Worm (Caenorhabditis elegans): ENCODE measurements around the gene F41H10.2.

DNA sequence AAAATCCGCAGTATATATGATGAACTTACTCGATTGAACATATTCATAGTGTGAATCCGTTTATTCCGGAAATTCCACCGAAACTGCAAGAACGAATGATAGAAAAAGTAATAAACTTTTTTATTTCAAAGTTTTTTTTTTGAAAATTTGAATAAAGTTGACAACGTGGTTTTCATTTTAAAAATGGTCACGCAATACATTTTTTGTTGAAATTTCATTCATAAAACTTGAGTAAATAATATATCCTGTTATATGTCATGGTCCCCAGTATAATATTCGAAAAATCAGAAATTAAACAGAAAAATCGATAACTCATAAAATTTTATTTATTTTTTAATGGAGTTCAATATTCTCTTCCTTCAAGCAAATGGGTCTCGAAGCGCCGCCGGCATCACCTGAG lies 29.7 kb downstream of the F41H10.2 start, which contains the start of gene ZK616.65:
- no peak for TF ChIP-seq dao-5 (tag; optimal IDR thresholded peaks at IDR 0.05)
- TF ChIP-seq W03F9.2 (tag; optimal IDR thresholded peaks at IDR 0.05) = no peak
- no peak for TF ChIP-seq him-1 (tag; optimal IDR thresholded peaks at IDR 0.05)
